Worm (Caenorhabditis elegans): ENCODE measurements around the gene rfp-1.

The rfp-1 gene

ce11 chrIII:8389539-8389938 lies 31.1 kb downstream of the rfp-1 start, which contains the start of gene ZK353.4:
Gene ZK353.4 (minus strand): TSS chrIII:8389639.
- TF ChIP-seq med-1 (GFP tag; optimal IDR thresholded peaks at IDR 0.05; ENCODE audit: insufficient read depth) (no peak), cog-1 (tag; optimal IDR thresholded peaks at IDR 0.05) (no peak), klf-2 (GFP tag; conservative IDR thresholded peaks at IDR 0.05) (no peak), ztf-29 (GFP tag; IDR thresholded peaks at IDR 0.05) (no peak), T22C8.4 (GFP tag; IDR thresholded peaks at IDR 0.05) (no peak), ref-1 (GFP tag; conservative IDR thresholded peaks at IDR 0.05) (no peak), tab-1 (GFP tag; IDR thresholded peaks at IDR 0.05) (no peak), ztf-23 (GFP tag; IDR thresholded peaks at IDR 0.05) (no peak), flt-1 (GFP tag; IDR thresholded peaks at IDR 0.05) (no peak)

- TF ChIP-seq cog-1 (tag; optimal IDR thresholded peaks at IDR 0.05): no peak
- TF ChIP-seq flt-1 (GFP tag; IDR thresholded peaks at IDR 0.05): no peak
- no peak for TF ChIP-seq tab-1 (GFP tag; IDR thresholded peaks at IDR 0.05)
- TF ChIP-seq med-1 (GFP tag; optimal IDR thresholded peaks at IDR 0.05; ENCODE audit: insufficient read depth): no peak
- no peak for TF ChIP-seq klf-2 (GFP tag; conservative IDR thresholded peaks at IDR 0.05)
- no peak for TF ChIP-seq ztf-23 (GFP tag; IDR thresholded peaks at IDR 0.05)
- TF ChIP-seq ref-1 (GFP tag; conservative IDR thresholded peaks at IDR 0.05): no peak
- TF ChIP-seq ztf-29 (GFP tag; IDR thresholded peaks at IDR 0.05): no peak
Measured at ce11 chrIII:8392307-8392706, 33.9 kb downstream of the rfp-1 start.

DNA sequence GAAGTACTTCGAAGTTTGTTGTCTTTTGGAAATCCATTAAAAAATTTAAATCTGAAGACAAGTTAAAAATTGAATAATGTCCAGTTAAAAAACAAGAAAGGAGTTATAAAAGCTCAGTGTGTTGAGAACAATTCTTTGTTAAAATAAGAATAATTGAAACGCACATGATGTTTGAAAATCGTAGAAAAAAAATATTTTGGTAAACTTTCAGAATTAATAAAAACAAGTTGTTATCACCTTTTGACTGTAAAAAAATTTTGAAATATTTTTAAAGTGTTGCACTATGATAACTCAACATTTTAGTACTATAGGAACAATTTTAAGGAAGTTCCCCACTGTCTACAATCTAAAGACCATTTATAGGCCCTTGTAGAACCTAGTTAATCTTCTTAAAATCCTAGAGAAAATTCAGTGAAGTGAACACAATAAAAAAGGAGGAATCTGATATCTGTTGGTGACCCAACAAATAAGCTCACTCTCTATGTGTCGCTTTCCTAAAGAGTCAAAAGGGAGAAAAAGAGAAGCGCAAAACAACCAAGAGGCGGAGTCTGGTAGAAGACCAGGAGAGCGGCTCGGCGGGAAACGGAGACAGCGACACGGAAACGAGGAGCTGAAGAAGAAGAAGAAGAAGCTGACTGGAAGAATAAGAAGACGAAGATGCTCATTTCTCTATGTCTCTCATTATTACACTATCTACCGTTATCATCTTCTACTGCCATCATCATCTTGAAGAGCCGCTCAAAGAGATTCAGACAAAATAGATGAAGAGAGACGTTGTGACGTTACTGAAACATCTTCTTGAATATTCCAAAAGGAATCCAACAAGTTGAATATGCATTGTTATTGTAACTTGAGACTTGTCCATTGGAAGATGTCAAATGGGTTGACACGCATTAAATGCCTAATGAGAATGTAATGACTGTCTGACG lies 36.2 kb downstream of the rfp-1 start, which contains the start of gene ZK353.10:
Gene ZK353.10 (minus strand): TSS at position 51 of the 929 bp plus-strand sequence.
- no peak for TF ChIP-seq flt-1 (GFP tag; IDR thresholded peaks at IDR 0.05)

DNA sequence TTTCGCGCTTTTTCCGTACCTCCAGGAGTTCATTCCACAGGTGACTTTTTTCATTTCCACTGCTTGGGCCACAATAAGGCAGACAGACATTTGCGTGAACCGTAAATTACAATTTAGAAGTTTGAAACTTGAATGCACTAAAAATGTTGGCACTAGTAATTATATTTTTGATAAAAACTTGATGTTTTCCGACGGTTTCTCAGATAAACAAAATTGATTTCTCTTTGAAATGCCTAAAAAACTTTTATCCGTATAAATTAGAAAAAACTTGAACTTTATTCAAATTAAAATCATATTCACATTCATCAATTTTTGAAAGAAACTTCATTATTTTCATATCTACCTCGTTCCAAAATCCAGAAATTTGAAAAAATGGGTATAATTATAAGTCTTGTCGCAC lies 37.3 kb downstream of the rfp-1 start, which contains the start of gene ZK353.3:
Gene ZK353.3 (plus strand): TSS at position 301 of the 400 bp plus-strand sequence.
- TF ChIP-seq cog-1 (tag; optimal IDR thresholded peaks at IDR 0.05) (no peak), klf-2 (GFP tag; conservative IDR thresholded peaks at IDR 0.05) (no peak), flt-1 (GFP tag; IDR thresholded peaks at IDR 0.05) (no peak), ztf-23 (GFP tag; IDR thresholded peaks at IDR 0.05) (no peak), ztf-29 (GFP tag; IDR thresholded peaks at IDR 0.05) (no peak), tab-1 (GFP tag; IDR thresholded peaks at IDR 0.05) (no peak), T22C8.4 (GFP tag; IDR thresholded peaks at IDR 0.05) (no peak), ref-1 (GFP tag; conservative IDR thresholded peaks at IDR 0.05) (no peak), med-1 (GFP tag; optimal IDR thresholded peaks at IDR 0.05; ENCODE audit: insufficient read depth) (no peak)

DNA sequence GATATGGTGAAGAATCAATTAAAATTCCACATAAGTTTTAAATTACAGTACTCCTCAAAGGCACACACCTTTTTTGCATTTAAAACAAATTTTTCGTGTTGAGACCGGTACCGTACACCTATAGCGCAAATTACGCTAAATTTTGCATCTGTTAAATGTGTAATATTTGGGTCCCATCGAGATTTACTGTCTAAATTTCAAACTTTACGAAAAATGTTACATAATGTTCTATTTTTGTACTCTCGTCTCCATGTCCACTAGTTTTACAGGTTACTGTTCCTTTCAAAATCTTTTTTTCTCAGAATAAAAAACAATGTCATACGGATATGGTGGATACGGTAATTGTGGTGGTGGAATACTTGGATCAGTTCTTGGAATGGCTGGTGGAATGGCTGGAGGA lies 40.0 kb downstream of the rfp-1 start, which contains the start of gene ZK353.2:
Gene ZK353.2 (plus strand): TSS at position 301 of the 400 bp plus-strand sequence.
- TF ChIP-seq med-1 (GFP tag; optimal IDR thresholded peaks at IDR 0.05; ENCODE audit: insufficient read depth): no peak
- TF ChIP-seq ref-1 (GFP tag; conservative IDR thresholded peaks at IDR 0.05): no peak
- no peak for TF ChIP-seq ztf-29 (GFP tag; IDR thresholded peaks at IDR 0.05)
- TF ChIP-seq flt-1 (GFP tag; IDR thresholded peaks at IDR 0.05): no peak
- no peak for TF ChIP-seq tab-1 (GFP tag; IDR thresholded peaks at IDR 0.05)
- no peak for TF ChIP-seq T22C8.4 (GFP tag; IDR thresholded peaks at IDR 0.05)
- TF ChIP-seq cog-1 (tag; optimal IDR thresholded peaks at IDR 0.05): no peak
- no peak for TF ChIP-seq ztf-23 (GFP tag; IDR thresholded peaks at IDR 0.05)
- TF ChIP-seq klf-2 (GFP tag; conservative IDR thresholded peaks at IDR 0.05): no peak

DNA sequence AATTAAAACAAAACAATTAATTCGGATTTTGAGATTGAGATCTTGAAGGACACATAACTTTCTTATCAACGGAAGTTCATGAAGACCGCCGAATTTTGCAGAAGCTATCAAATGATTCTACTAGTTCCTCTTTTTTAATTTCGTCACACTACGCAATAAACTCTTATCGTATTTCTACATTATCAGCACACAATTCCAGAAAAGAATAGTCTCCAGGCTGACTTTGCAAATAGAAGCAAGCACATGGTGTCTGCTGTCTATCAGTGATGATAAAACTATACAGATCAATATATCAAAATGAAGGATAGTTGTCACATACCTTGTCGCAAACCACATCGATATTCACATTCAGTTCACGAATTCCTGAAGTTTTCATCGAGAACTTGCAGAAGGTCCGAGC lies 42.1 kb downstream of the rfp-1 start:
- TF ChIP-seq med-1 (GFP tag; optimal IDR thresholded peaks at IDR 0.05; ENCODE audit: insufficient read depth) (no peak), klf-2 (GFP tag; conservative IDR thresholded peaks at IDR 0.05) (no peak), ref-1 (GFP tag; conservative IDR thresholded peaks at IDR 0.05) (no peak), flt-1 (GFP tag; IDR thresholded peaks at IDR 0.05) (no peak), ztf-23 (GFP tag; IDR thresholded peaks at IDR 0.05) (no peak), ztf-29 (GFP tag; IDR thresholded peaks at IDR 0.05) (no peak), T22C8.4 (GFP tag; IDR thresholded peaks at IDR 0.05) (no peak), tab-1 (GFP tag; IDR thresholded peaks at IDR 0.05) (no peak), cog-1 (tag; optimal IDR thresholded peaks at IDR 0.05) (no peak)

ce11 chrIII:8401887-8402286 lies 43.5 kb downstream of the rfp-1 start, which contains the start of gene lap-1:
Gene lap-1 (minus strand): TSS chrIII:8401928.
- TF ChIP-seq med-1 (GFP tag; optimal IDR thresholded peaks at IDR 0.05; ENCODE audit: insufficient read depth) (no peak), ztf-29 (GFP tag; IDR thresholded peaks at IDR 0.05) (no peak), klf-2 (GFP tag; conservative IDR thresholded peaks at IDR 0.05) (no peak), tab-1 (GFP tag; IDR thresholded peaks at IDR 0.05) (no peak), ztf-23 (GFP tag; IDR thresholded peaks at IDR 0.05) (no peak), cog-1 (tag; optimal IDR thresholded peaks at IDR 0.05) (no peak), ref-1 (GFP tag; conservative IDR thresholded peaks at IDR 0.05) (no peak), flt-1 (GFP tag; IDR thresholded peaks at IDR 0.05) (no peak), T22C8.4 (GFP tag; IDR thresholded peaks at IDR 0.05) (no peak)

DNA sequence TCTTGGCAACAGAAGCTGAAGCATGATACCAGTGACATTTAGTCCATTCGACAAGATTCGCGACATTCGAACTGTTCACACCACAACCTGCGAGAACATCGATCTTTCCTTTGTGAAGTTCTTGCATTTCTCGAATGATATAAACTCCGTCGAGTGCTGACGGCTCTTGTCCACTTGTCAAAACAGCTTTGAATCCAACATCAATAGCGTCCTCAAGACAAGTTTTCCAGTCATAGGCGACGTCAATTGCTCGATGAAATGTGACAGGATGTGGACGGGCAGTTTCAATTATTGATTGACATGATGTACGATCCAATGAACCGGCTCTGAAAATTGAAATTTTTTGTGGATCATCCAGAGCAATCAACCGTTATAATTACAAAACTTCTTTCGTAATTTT lies 44.2 kb downstream of the rfp-1 start:
- TF ChIP-seq med-1 (GFP tag; optimal IDR thresholded peaks at IDR 0.05; ENCODE audit: insufficient read depth): no peak
- no peak for TF ChIP-seq flt-1 (GFP tag; IDR thresholded peaks at IDR 0.05)

DNA sequence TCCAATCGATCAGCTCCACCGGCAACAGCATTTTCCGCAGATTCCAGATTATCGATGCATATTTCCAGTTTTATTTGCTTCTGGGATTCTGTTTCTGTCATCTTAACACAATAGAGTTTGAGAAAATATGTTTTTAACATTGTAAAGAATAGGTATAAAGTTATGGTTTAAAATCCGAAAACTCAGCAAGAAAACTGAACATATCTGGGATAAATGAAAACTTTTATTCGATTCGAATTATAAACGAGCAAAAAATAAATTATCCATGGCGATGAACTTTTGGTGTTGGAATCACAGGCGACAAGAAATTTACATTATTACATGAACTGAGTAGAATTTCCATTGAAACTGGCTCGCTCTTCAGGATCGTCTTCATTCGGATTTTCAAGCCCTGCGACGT lies 45.1 kb downstream of the rfp-1 start, which contains the start of gene cutc-1:
Gene cutc-1 (minus strand): TSS at position 101 of the 400 bp plus-strand sequence.
- TF ChIP-seq cog-1 (tag; optimal IDR thresholded peaks at IDR 0.05) (no peak), ztf-29 (GFP tag; IDR thresholded peaks at IDR 0.05) (no peak), ref-1 (GFP tag; conservative IDR thresholded peaks at IDR 0.05) (no peak), ztf-23 (GFP tag; IDR thresholded peaks at IDR 0.05) (no peak), tab-1 (GFP tag; IDR thresholded peaks at IDR 0.05) (no peak), T22C8.4 (GFP tag; IDR thresholded peaks at IDR 0.05) (no peak), med-1 (GFP tag; optimal IDR thresholded peaks at IDR 0.05; ENCODE audit: insufficient read depth) (no peak), flt-1 (GFP tag; IDR thresholded peaks at IDR 0.05) (no peak), klf-2 (GFP tag; conservative IDR thresholded peaks at IDR 0.05) (no peak)
